Fruit fly (Drosophila melanogaster): ENCODE measurements around the gene CG7110.
A peak's percentile ranks its signal among the peaks of the same experiment; 100 is the strongest.

The CG7110 gene

dm6 chr2L:13398614-13399161, at the start of gene CG7110, which contains the start of gene CG10859 (continued):
- TF ChIP-seq maf-S (GFP tag; optimal IDR thresholded peaks at IDR 0.05) (no peak), CG6765 (GFP tag; optimal IDR thresholded peaks at IDR 0.05) (peak; percentile 72), CG2202 (tag; optimal IDR thresholded peaks at IDR 0.05) (peak; percentile 43), CG13424 (tag; optimal IDR thresholded peaks at IDR 0.05) (peak; percentile 28), CG2889 (GFP tag; IDR thresholded peaks at IDR 0.05) (no peak), ems (GFP tag; optimal IDR thresholded peaks at IDR 0.05) (no peak), CG10274 (GFP tag; optimal IDR thresholded peaks at IDR 0.05) (no peak), CG4617 (GFP tag; optimal IDR thresholded peaks at IDR 0.05; ENCODE audit: borderline replicate concordance) (peak; percentile 14), dan (GFP tag; IDR thresholded peaks at IDR 0.05) (no peak), prd (optimal IDR thresholded peaks at IDR 0.05) (no peak), prd (GFP tag; IDR thresholded peaks at IDR 0.05) (no peak), Taf1 (GFP tag; IDR thresholded peaks at IDR 0.05) (no peak), Gug (GFP tag; IDR thresholded peaks at IDR 0.05) (no peak), mirr (GFP tag; optimal IDR thresholded peaks at IDR 0.05) (peak; percentile 55), hkb (optimal IDR thresholded peaks at IDR 0.05) (no peak), hkb (GFP tag; IDR thresholded peaks at IDR 0.05) (peak; percentile 53), onecut (GFP tag; IDR thresholded peaks at IDR 0.05) (peak; percentile 52), jumu (GFP tag; optimal IDR thresholded peaks at IDR 0.05) (no peak), kay (GFP tag; optimal IDR thresholded peaks at IDR 0.05) (no peak), kah (GFP tag; optimal IDR thresholded peaks at IDR 0.05) (peak; percentile 89), mam (GFP tag; optimal IDR thresholded peaks at IDR 0.05) (no peak), CG4820 (GFP tag; optimal IDR thresholded peaks at IDR 0.05) (no peak), CG8290 (GFP tag; optimal IDR thresholded peaks at IDR 0.05) (no peak), CG8290 (tag; optimal IDR thresholded peaks at IDR 0.05) (peak in 1 of 2 experiments; percentile 76), CG12219 (GFP tag; optimal IDR thresholded peaks at IDR 0.05) (peak; percentile 1), hth (optimal IDR thresholded peaks at IDR 0.05) (no peak), zfh2 (GFP tag; optimal IDR thresholded peaks at IDR 0.05) (no peak), CG6272 (GFP tag; IDR thresholded peaks at IDR 0.05) (no peak), Dref (GFP tag; IDR thresholded peaks at IDR 0.05) (no peak), CG10979 (tag; optimal IDR thresholded peaks at IDR 0.05) (peak; percentile 22), vfl (GFP tag; optimal IDR thresholded peaks at IDR 0.05) (no peak), scrt (GFP tag; optimal IDR thresholded peaks at IDR 0.05) (peak; percentile 88), sima (GFP tag; optimal IDR thresholded peaks at IDR 0.05) (no peak), sd (tag; optimal IDR thresholded peaks at IDR 0.05) (no peak), HLH54F (GFP tag; optimal IDR thresholded peaks at IDR 0.05) (no peak), CG18764 (GFP tag; optimal IDR thresholded peaks at IDR 0.05) (peak; percentile 20), ac (GFP tag; optimal IDR thresholded peaks at IDR 0.05) (no peak), her (GFP tag; optimal IDR thresholded peaks at IDR 0.05) (no peak), rib (GFP tag; IDR thresholded peaks at IDR 0.05) (no peak), CG3726 (GFP tag; IDR thresholded peaks at IDR 0.05) (no peak), Sox102F (GFP tag; optimal IDR thresholded peaks at IDR 0.05) (no peak), CG15011 (GFP tag; optimal IDR thresholded peaks at IDR 0.05) (peak; percentile 2), insv (GFP tag; optimal IDR thresholded peaks at IDR 0.05) (peak in 1 of 2 experiments; percentile 50), lbe (GFP tag; optimal IDR thresholded peaks at IDR 0.05) (no peak), Optix (GFP tag; IDR thresholded peaks at IDR 0.05) (no peak), CG11247 (GFP tag; IDR thresholded peaks at IDR 0.05) (no peak), esg (GFP tag; conservative IDR thresholded peaks at IDR 0.05) (no peak), CG4282 (GFP tag; optimal IDR thresholded peaks at IDR 0.05) (no peak), pb (GFP tag; optimal IDR thresholded peaks at IDR 0.05) (peak; percentile 27), stc (GFP tag; IDR thresholded peaks at IDR 0.05) (no peak), CG12744 (GFP tag; optimal IDR thresholded peaks at IDR 0.05) (no peak), CG17802 (tag; optimal IDR thresholded peaks at IDR 0.05) (no peak), Dip3 (GFP tag; optimal IDR thresholded peaks at IDR 0.05) (no peak), Lpt (GFP tag; optimal IDR thresholded peaks at IDR 0.05) (no peak)
